Worm (Caenorhabditis elegans): ENCODE measurements around the gene gpb-1.

ce11 chrII:11713569-11713968 lies 34.8 kb downstream of the gpb-1 start, which contains the start of gene F13D12.10:
- TF ChIP-seq unc-39 (tag; optimal IDR thresholded peaks at IDR 0.05), result no peak
- no peak for TF ChIP-seq elt-3 (tag; optimal IDR thresholded peaks at IDR 0.05)
- no peak for TF ChIP-seq R02D3.7 (tag; optimal IDR thresholded peaks at IDR 0.05)
- no peak for TF ChIP-seq lin-39 (tag; optimal IDR thresholded peaks at IDR 0.05)
- no peak for TF ChIP-seq lin-13 (GFP tag; optimal IDR thresholded peaks at IDR 0.05)

Data from whole organism, L2 larva.